Worm (Caenorhabditis elegans) whole organism, L1 larva: ENCODE data around the gene T15B7.14.

Experiments
- F16B12.6 ChIP-seq: fragments of 150-350 bp; optimal IDR thresholded peaks from 2 replicates; lab custom pipeline; 2014; ENCODE audit warnings: missing biosample characterization, missing genetic modification characterization
- ama-1 ChIP-seq: fragments of 150-350 bp; optimal IDR thresholded peaks from 2 replicates; lab custom pipeline; 2014
- blmp-1 ChIP-seq: fragments of 150-350 bp; optimal IDR thresholded peaks from 2 replicates; lab custom pipeline; 2014; ENCODE audit warnings: missing biosample characterization, missing genetic modification characterization
- dpl-1 ChIP-seq, 3 experiments: fragments of 150-350 bp in 2 of 3; sonication (generic microtip) in 1 of 3; optimal IDR thresholded peaks; 2 replicates each; lab custom pipeline; 2014 to 2017; ENCODE audit warnings: missing biosample characterization in 3 of 3, missing genetic modification characterization in 3 of 3, missing genetic modification reagents in 3 of 3
- dsc-1 ChIP-seq: sonication (generic microtip); optimal IDR thresholded peaks from 2 replicates; lab custom pipeline; 2016; ENCODE audit warnings: mild to moderate bottlenecking, missing genetic modification characterization, missing compliant biosample characterization
- efl-1 ChIP-seq, 4 experiments: fragments of 150-350 bp; optimal IDR thresholded peaks in 3 of 4; peaks in 1 of 4; 1 replicate in 1 of 4; 2 replicates in 3 of 4; lab custom pipeline; 2014; ENCODE audit warnings: missing biosample characterization in 2 of 4, missing genetic modification characterization in 2 of 4, missing genetic modification reagents in 2 of 4
- efl-3 ChIP-seq: fragments of 200-800 bp; sonication (Bioruptor generic); optimal IDR thresholded peaks from 2 replicates; lab custom pipeline; 2018; ENCODE audit warnings: mild to moderate bottlenecking, missing genetic modification characterization, missing compliant biosample characterization
- elt-2 ChIP-seq: sonication (generic microtip); optimal IDR thresholded peaks from 2 replicates; lab custom pipeline; 2016; ENCODE audit warnings: missing genetic modification characterization, mild to moderate bottlenecking, inconsistent platforms, missing compliant biosample characterization, missing genetic modification reagents
- ets-5 ChIP-seq: fragments of 200-800 bp; sonication (Bioruptor generic); IDR thresholded peaks from 2 replicates; pipeline ENCODE4 v1.3.6; 2022; ENCODE audit warnings: missing genetic modification characterization, missing compliant biosample characterization
- fos-1 ChIP-seq: fragments of 150-350 bp; optimal IDR thresholded peaks from 2 replicates; lab custom pipeline; 2014; ENCODE audit warnings: missing biosample characterization, missing genetic modification characterization
- hlh-4 ChIP-seq: sonication (generic microtip); optimal IDR thresholded peaks from 2 replicates; lab custom pipeline; 2016; ENCODE audit warnings: mild to moderate bottlenecking, missing genetic modification characterization, missing compliant biosample characterization
- hpl-2 ChIP-seq: fragments of 150-350 bp; optimal IDR thresholded peaks from 2 replicates; lab custom pipeline; 2014; ENCODE audit warnings: missing biosample characterization, missing genetic modification reagents, missing genetic modification characterization
- irx-1 ChIP-seq: sonication (generic microtip); optimal IDR thresholded peaks from 2 replicates; lab custom pipeline; 2016; ENCODE audit warnings: missing genetic modification characterization, missing compliant biosample characterization
- jun-1 ChIP-seq: fragments of 150-350 bp; optimal IDR thresholded peaks from 2 replicates; lab custom pipeline; 2014; ENCODE audit warnings: missing biosample characterization, missing genetic modification reagents, missing genetic modification characterization
- lin-13 ChIP-seq: fragments of 150-350 bp; optimal IDR thresholded peaks from 2 replicates; lab custom pipeline; 2014; ENCODE audit warnings: missing biosample characterization, missing genetic modification reagents, missing genetic modification characterization
- lin-39 ChIP-seq: fragments of 150-350 bp; optimal IDR thresholded peaks from 2 replicates; lab custom pipeline; 2014; ENCODE audit warnings: missing biosample characterization, missing genetic modification reagents, missing genetic modification characterization
- lsy-2 ChIP-seq, 2 experiments: fragments of 150-350 bp; optimal IDR thresholded peaks; 2 replicates each; lab custom pipeline; 2014; ENCODE audit warnings: missing biosample characterization in 2 of 2, missing genetic modification characterization in 2 of 2
- mdl-1 ChIP-seq, 2 experiments: fragments of 150-350 bp; optimal IDR thresholded peaks; 2 replicates each; lab custom pipeline; 2014 to 2017; ENCODE audit warnings: missing biosample characterization in 2 of 2, missing genetic modification characterization in 2 of 2, inconsistent platforms in 1 of 2
- mep-1 ChIP-seq: fragments of 150-350 bp; optimal IDR thresholded peaks from 2 replicates; lab custom pipeline; 2014; ENCODE audit warnings: missing biosample characterization, missing genetic modification characterization
- nhr-12 ChIP-seq: sonication (generic microtip); optimal IDR thresholded peaks from 2 replicates; lab custom pipeline; 2017; ENCODE audit warnings: missing biosample characterization, missing genetic modification characterization
- nhr-20 ChIP-seq: sonication (generic microtip); optimal IDR thresholded peaks from 2 replicates; lab custom pipeline; 2016; ENCODE audit warnings: mild to moderate bottlenecking, missing genetic modification characterization, missing compliant biosample characterization
- nhr-237 ChIP-seq: fragments of 150-350 bp; optimal IDR thresholded peaks from 2 replicates; lab custom pipeline; 2014; ENCODE audit warnings: missing biosample characterization, missing genetic modification characterization
- nhr-76 ChIP-seq: sonication (generic microtip); optimal IDR thresholded peaks from 2 replicates; lab custom pipeline; 2017; ENCODE audit warnings: missing biosample characterization, missing genetic modification characterization
- nhr-85 ChIP-seq: sonication (generic microtip); peaks from one replicate; lab custom pipeline; 2016; ENCODE audit warnings: missing genetic modification characterization, inconsistent platforms, missing compliant biosample characterization
- pag-3 ChIP-seq: sonication (generic microtip); optimal IDR thresholded peaks from 2 replicates; lab custom pipeline; 2017; ENCODE audit warnings: missing genetic modification characterization, mild to moderate bottlenecking, missing compliant biosample characterization, antibody characterized with exemption, borderline replicate concordance; ENCODE audit not compliant: insufficient read depth
- rnt-1 ChIP-seq: sonication (generic microtip); optimal IDR thresholded peaks from 2 replicates; lab custom pipeline; 2016; ENCODE audit warnings: mild to moderate bottlenecking, missing genetic modification characterization, moderate library complexity, missing compliant biosample characterization
- sptf-1 ChIP-seq: fragments of 150-350 bp; optimal IDR thresholded peaks from 2 replicates; lab custom pipeline; 2014; ENCODE audit warnings: missing biosample characterization, missing genetic modification characterization
- swsn-7 ChIP-seq: sonication (generic microtip); optimal IDR thresholded peaks from 2 replicates; lab custom pipeline; 2016; ENCODE audit warnings: missing genetic modification characterization, missing compliant biosample characterization
- tbx-2 ChIP-seq: sonication (generic microtip); optimal IDR thresholded peaks from 2 replicates; lab custom pipeline; 2016; ENCODE audit warnings: missing genetic modification characterization, missing compliant biosample characterization
- tlp-1 ChIP-seq: fragments of 150-350 bp; optimal IDR thresholded peaks from 2 replicates; lab custom pipeline; 2014; ENCODE audit warnings: missing biosample characterization, missing genetic modification characterization
- unc-30 ChIP-seq: sonication (generic microtip); optimal IDR thresholded peaks from 2 replicates; lab custom pipeline; 2017; ENCODE audit warnings: missing biosample characterization, missing genetic modification characterization
- unc-62 ChIP-seq: fragments of 150-350 bp; optimal IDR thresholded peaks from 2 replicates; lab custom pipeline; 2014; ENCODE audit warnings: missing biosample characterization, missing genetic modification reagents, missing genetic modification characterization
- vab-15 ChIP-seq: sonication (generic microtip); optimal IDR thresholded peaks from 2 replicates; lab custom pipeline; 2017; ENCODE audit warnings: missing genotype, mild to moderate bottlenecking, missing genetic modification characterization, missing compliant biosample characterization
- zip-4 ChIP-seq: fragments of 200-800 bp; sonication (Bioruptor generic); optimal IDR thresholded peaks from 2 replicates; lab custom pipeline; 2018; ENCODE audit warnings: mild to moderate bottlenecking, missing genetic modification characterization, moderate library complexity, missing compliant biosample characterization
- ztf-4 ChIP-seq: fragments of 150-350 bp; optimal IDR thresholded peaks from 2 replicates; lab custom pipeline; 2014; ENCODE audit warnings: missing biosample characterization, missing genetic modification characterization

T15B7.14 gene

ce11 chrV:6874735-6875134 is 39.6 kb upstream of the T15B7.14 start:
- TF ChIP-seq rnt-1, result peak; percentile 23
- no peak for TF ChIP-seq lin-13 (GFP tag; lab: Kevin White, UChicago)

- no peak for TF ChIP-seq nhr-237 (tag; lab: Kevin White, UChicago)
- TF ChIP-seq efl-3 (GFP tag; lab: Kevin White, UChicago), result no peak
- no peak for TF ChIP-seq fos-1 (tag; lab: Kevin White, UChicago)
- TF ChIP-seq blmp-1 (tag; lab: Kevin White, UChicago), result no peak
- TF ChIP-seq zip-4 (GFP tag; lab: Kevin White, UChicago), result no peak
- TF ChIP-seq dsc-1 (tag; lab: Kevin White, UChicago), result no peak
- TF ChIP-seq lin-13 (GFP tag; lab: Kevin White, UChicago), result no peak
- TF ChIP-seq ama-1 (lab: Kevin White, UChicago), result no peak
- no peak for TF ChIP-seq nhr-20 (tag; lab: Kevin White, UChicago)
- TF ChIP-seq nhr-76 (tag; lab: Kevin White, UChicago), result no peak
- no peak for TF ChIP-seq lsy-2 (tag; optimal IDR thresholded peaks at IDR 0.05; lab: Kevin White, UChicago)
- no peak for TF ChIP-seq unc-62 (GFP tag; lab: Kevin White, UChicago)
- TF ChIP-seq unc-30 (tag; lab: Kevin White, UChicago), result no peak
- TF ChIP-seq swsn-7 (tag; lab: Kevin White, UChicago), result no peak
- no peak for TF ChIP-seq lin-39 (tag; lab: Kevin White, UChicago)
- TF ChIP-seq ztf-4 (tag; lab: Kevin White, UChicago), result no peak
- no peak for TF ChIP-seq tbx-2 (tag; lab: Kevin White, UChicago)
- no peak for TF ChIP-seq hpl-2
- no peak for TF ChIP-seq dpl-1 (GFP tag; optimal IDR thresholded peaks at IDR 0.05; lab: Kevin White, UChicago)
- TF ChIP-seq ets-5, result no peak
- TF ChIP-seq, all 84 proteins: peak for 0
These were observed 34.9 kb upstream of the T15B7.14 start, which contains the start of gene frpr-18 for ce11 chrV:6870004-6870403. Gene frpr-18 (plus strand): TSS chrV:6870304.

ce11 chrV:6854711-6855110 is 19.6 kb upstream of the T15B7.14 start, which contains the start of gene gpa-10:
Gene gpa-10 (minus strand): TSS chrV:6854811.
- TF ChIP-seq nhr-85 (tag; lab: Kevin White, UChicago) (no peak), pag-3 (tag; lab: Kevin White, UChicago) (no peak), F16B12.6 (tag; lab: Kevin White, UChicago) (no peak), elt-2 (tag; lab: Kevin White, UChicago) (no peak), hlh-4 (tag; lab: Kevin White, UChicago) (no peak), hpl-2 (no peak), vab-15 (tag; lab: Kevin White, UChicago) (no peak), nhr-76 (tag; lab: Kevin White, UChicago) (no peak), nhr-237 (tag; lab: Kevin White, UChicago) (no peak), lin-39 (tag; lab: Kevin White, UChicago) (no peak), irx-1 (tag; lab: Kevin White, UChicago) (no peak), mep-1 (tag; lab: Kevin White, UChicago) (no peak), jun-1 (no peak), mdl-1 (tag; optimal IDR thresholded peaks at IDR 0.05; lab: Kevin White, UChicago) (no peak), blmp-1 (tag; lab: Kevin White, UChicago) (no peak)

ce11 chrV:6846507-6846906 is 11.4 kb upstream of the T15B7.14 start, which contains the start of gene lgc-54:
Gene lgc-54 (minus strand): TSS chrV:6846607.
- TF ChIP-seq ztf-4 (tag; lab: Kevin White, UChicago), result no peak
- no peak for TF ChIP-seq blmp-1 (tag; lab: Kevin White, UChicago)
- TF ChIP-seq dsc-1 (tag; lab: Kevin White, UChicago), result no peak
- TF ChIP-seq sptf-1 (tag; lab: Kevin White, UChicago), result no peak
- TF ChIP-seq nhr-12 (tag; lab: Kevin White, UChicago), result no peak
- no peak for TF ChIP-seq tlp-1 (tag; lab: Kevin White, UChicago)
- no peak for TF ChIP-seq hlh-4 (tag; lab: Kevin White, UChicago)

ce11 chrV:6842437-6842836 is 7.3 kb upstream of the T15B7.14 start, which contains the start of gene T15B7.1:
Gene T15B7.1 (plus strand): TSS chrV:6842737.
- TF ChIP-seq F16B12.6 (tag; lab: Kevin White, UChicago) (no peak), efl-1 (optimal IDR thresholded peaks at IDR 0.05; lab: Kevin White, UChicago) (no peak), efl-1 (GFP tag; optimal IDR thresholded peaks at IDR 0.05 in 1 of 2; lab: Kevin White, UChicago) (peak in 1 of 2 experiments; percentile 25)
